Fruit fly (Drosophila melanogaster): Measurements from ENCODE around the gene Rat1.

Rat1 gene

DNA sequence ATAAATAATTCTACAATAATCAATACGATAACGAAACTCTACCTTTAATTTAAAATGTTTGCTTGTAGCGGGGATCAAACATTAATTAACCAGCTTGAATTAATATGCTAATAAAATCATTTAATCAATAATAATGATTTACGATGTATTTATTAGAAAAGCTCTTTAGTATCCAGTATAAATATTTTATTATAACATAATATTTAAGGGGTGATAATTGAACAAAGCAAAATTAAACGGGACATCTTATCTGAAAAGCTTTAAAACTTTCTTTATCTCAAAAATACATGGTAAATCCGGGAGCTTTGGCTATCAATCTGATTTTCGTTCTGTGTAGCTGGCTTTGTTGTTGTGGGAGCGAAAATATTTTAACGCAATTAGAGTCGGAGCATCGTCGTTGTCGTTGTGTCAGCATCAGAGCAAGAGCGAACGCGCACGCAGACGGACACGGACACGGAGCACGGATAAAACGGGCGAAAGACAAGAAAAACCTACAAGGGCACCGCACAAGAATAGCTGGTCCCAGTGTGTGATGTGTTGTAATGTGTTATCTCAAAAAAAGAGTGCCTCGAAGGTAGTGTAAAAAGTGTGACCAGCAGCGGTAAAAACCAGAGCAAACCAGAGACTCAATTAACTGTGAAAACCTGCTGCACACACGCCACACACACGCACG is 33.2 kb upstream of the Rat1 start, which contains the start of gene Nlg2 (continued):
- no peak for TF ChIP-seq CG4360 (GFP tag; IDR thresholded peaks at IDR 0.05)
- TF ChIP-seq CG9876 (GFP tag; optimal IDR thresholded peaks at IDR 0.05), result no peak
- no peak for TF ChIP-seq CG6254 (GFP tag; optimal IDR thresholded peaks at IDR 0.05)
- no peak for TF ChIP-seq pb (GFP tag; optimal IDR thresholded peaks at IDR 0.05)
- TF ChIP-seq ash1 (GFP tag; optimal IDR thresholded peaks at IDR 0.05), result no peak
- TF ChIP-seq Hr78 (GFP tag; optimal IDR thresholded peaks at IDR 0.05), result peak in 1 of 2 experiments; percentile 31
- TF ChIP-seq CG8478 (optimal IDR thresholded peaks at IDR 0.05), result no peak
- no peak for TF ChIP-seq E2f1 (GFP tag; IDR thresholded peaks at IDR 0.05)
- no peak for TF ChIP-seq dati (GFP tag; IDR thresholded peaks at IDR 0.05)
- no peak for TF ChIP-seq CG9215 (GFP tag; IDR thresholded peaks at IDR 0.05)
- no peak for TF ChIP-seq luna (GFP tag; optimal IDR thresholded peaks at IDR 0.05)
- TF ChIP-seq Camta (GFP tag; optimal IDR thresholded peaks at IDR 0.05), result no peak
- TF ChIP-seq Jarid2 (GFP tag; optimal IDR thresholded peaks at IDR 0.05), result no peak
- TF ChIP-seq Gug (GFP tag; IDR thresholded peaks at IDR 0.05), result no peak
- no peak for TF ChIP-seq Aef1 (GFP tag; IDR thresholded peaks at IDR 0.05)
- no peak for TF ChIP-seq sna (GFP tag; IDR thresholded peaks at IDR 0.05; ENCODE audit: partially characterized antibody)
- no peak for TF ChIP-seq pzg (GFP tag; optimal IDR thresholded peaks at IDR 0.05)
- peak; percentile 4 for TF ChIP-seq CG4820 (GFP tag; optimal IDR thresholded peaks at IDR 0.05)
- TF ChIP-seq CG8281 (tag; optimal IDR thresholded peaks at IDR 0.05), result peak; percentile 17
- peak; percentile 8 for TF ChIP-seq Fer3 (tag; optimal IDR thresholded peaks at IDR 0.05)
- TF ChIP-seq D19B (GFP tag; optimal IDR thresholded peaks at IDR 0.05), result peak; percentile 50
- no peak for TF ChIP-seq aop (GFP tag; IDR thresholded peaks at IDR 0.05)
- no peak for TF ChIP-seq tup (GFP tag; optimal IDR thresholded peaks at IDR 0.05)
- TF ChIP-seq CG2678 (tag; optimal IDR thresholded peaks at IDR 0.05), result peak; percentile 89
- peak; percentile 31 for TF ChIP-seq Med (GFP tag)
- TF ChIP-seq crol (GFP tag; IDR thresholded peaks at IDR 0.05), result no peak
- TF ChIP-seq Ptx1 (GFP tag; IDR thresholded peaks at IDR 0.05), result peak; percentile 60
- TF ChIP-seq CG10431 (GFP tag; optimal IDR thresholded peaks at IDR 0.05), result no peak
- TF ChIP-seq CG6654 (GFP tag; optimal IDR thresholded peaks at IDR 0.05), result no peak
- peak; percentile 87; the same call in 2 of the 3 replicates for TF ChIP-seq CG17361 (GFP tag; IDR thresholded peaks at IDR 0.05)
- no peak for TF ChIP-seq CG14050 (GFP tag; IDR thresholded peaks at IDR 0.05)
- TF ChIP-seq CG9437 (GFP tag; optimal IDR thresholded peaks at IDR 0.05), result peak; percentile 75
- TF ChIP-seq ind (GFP tag; optimal IDR thresholded peaks at IDR 0.05), result peak; percentile 45
- no peak for TF ChIP-seq CG8290 (GFP tag; optimal IDR thresholded peaks at IDR 0.05)
- no peak for TF ChIP-seq CG8290 (tag; optimal IDR thresholded peaks at IDR 0.05)
- no peak for TF ChIP-seq Rx (GFP tag; IDR thresholded peaks at IDR 0.05)
- no peak for TF ChIP-seq sim (GFP tag; IDR thresholded peaks at IDR 0.05)
- no peak for TF ChIP-seq Usf (GFP tag; optimal IDR thresholded peaks at IDR 0.05)
- no peak for TF ChIP-seq NFAT (GFP tag; IDR thresholded peaks at IDR 0.05)
- TF ChIP-seq gcm (GFP tag; optimal IDR thresholded peaks at IDR 0.05), result peak; percentile 15
- TF ChIP-seq run (tag; optimal IDR thresholded peaks at IDR 0.05), result peak; percentile 16
- no peak for TF ChIP-seq CG11560 (tag; IDR thresholded peaks at IDR 0.05)
- TF ChIP-seq ERR (GFP tag; optimal IDR thresholded peaks at IDR 0.05), result no peak
- TF ChIP-seq gsb-n (tag; optimal IDR thresholded peaks at IDR 0.05), result no peak
- 0 out of 2 replicates have a peak, but pooled peaks have one; percentile 15 for TF ChIP-seq Atf6 (GFP tag; IDR thresholded peaks at IDR 0.05)
- TF ChIP-seq H2.0 (GFP tag; IDR thresholded peaks at IDR 0.05), result no peak
- TF ChIP-seq CG12155 (GFP tag; optimal IDR thresholded peaks at IDR 0.05), result no peak
- no peak for TF ChIP-seq CG3065 (GFP tag; optimal IDR thresholded peaks at IDR 0.05)
- TF ChIP-seq tgo (GFP tag; IDR thresholded peaks at IDR 0.05), result no peak; the same call in 1 of the 3 replicates
- peak; percentile 69 for TF ChIP-seq CG2712 (tag; optimal IDR thresholded peaks at IDR 0.05)
- no peak for TF ChIP-seq mld (GFP tag; IDR thresholded peaks at IDR 0.05; ENCODE audit: partially characterized antibody)
- peak; percentile 64 for TF ChIP-seq phol (tag; optimal IDR thresholded peaks at IDR 0.05)
